Worm (Caenorhabditis elegans): ENCODE data around the gene pdhb-1.
A peak's percentile ranks its signal among the peaks of the same experiment; 100 is the strongest.

DNA sequence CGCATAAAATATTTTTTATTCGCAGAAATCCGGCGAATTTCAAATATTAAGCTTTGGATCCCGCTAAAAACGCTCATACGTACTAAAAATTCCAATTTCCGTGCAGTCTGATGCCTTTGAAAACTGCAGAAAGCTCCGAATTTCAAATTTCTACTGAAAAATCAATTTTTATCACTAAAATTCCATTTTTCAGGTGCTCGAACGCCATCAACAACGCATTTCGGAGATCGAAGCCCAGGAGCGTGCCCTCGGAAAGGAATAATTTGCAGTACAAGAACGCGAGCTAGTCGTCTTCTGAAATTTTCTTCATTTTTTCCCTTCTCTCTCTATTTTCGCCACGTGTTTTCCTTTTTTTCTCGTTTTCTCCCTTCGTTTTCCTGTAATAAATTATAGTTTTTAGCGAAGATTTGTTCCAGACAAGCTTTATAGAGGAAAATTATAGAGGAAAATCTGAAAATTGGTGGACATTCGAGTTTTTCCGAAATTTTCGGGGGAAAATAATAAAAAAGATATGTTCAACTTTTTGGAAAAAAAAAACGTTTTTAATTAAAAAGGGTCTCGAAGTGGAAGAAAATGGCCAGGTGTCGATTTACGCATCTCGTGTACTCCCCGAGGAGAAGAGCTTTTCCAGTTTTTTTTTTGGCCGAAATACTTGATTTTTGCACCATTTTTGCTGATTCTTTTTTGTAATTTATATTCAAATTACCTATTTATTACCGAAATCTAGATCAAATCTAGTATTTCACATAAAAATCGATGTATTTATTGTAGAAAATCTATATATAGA is 12.8 kb upstream of the pdhb-1 start:
- TF ChIP-seq nhr-23 (tag; optimal IDR thresholded peaks at IDR 0.05) (no peak), pha-4 (tag; optimal IDR thresholded peaks at IDR 0.05) (peak; percentile 6), nhr-77 (tag; optimal IDR thresholded peaks at IDR 0.05) (no peak), elt-2 (tag; optimal IDR thresholded peaks at IDR 0.05) (peak; percentile 16)
